Fruit fly (Drosophila melanogaster): ENCODE data around the gene ATPsynE.

The ATPsynE gene

dm6 chr3R:14326250-14327112 is at the start of gene ATPsynE, which contains the start of gene Afti:
ATPsynE (plus strand) TSS chr3R:14326947.
Afti (minus strand) TSS chr3R:14326689.
- TF ChIP-seq Hr39 (GFP tag; optimal IDR thresholded peaks at IDR 0.05) (peak; percentile 79), pdm3 (GFP tag; optimal IDR thresholded peaks at IDR 0.05) (no peak), CG6792 (GFP tag; optimal IDR thresholded peaks at IDR 0.05) (peak; percentile 57), Blimp-1 (GFP tag; optimal IDR thresholded peaks at IDR 0.05) (no peak), topi (GFP tag; optimal IDR thresholded peaks at IDR 0.05) (peak; percentile 54), dsx (GFP tag; optimal IDR thresholded peaks at IDR 0.05; ENCODE audit: poor library complexity, severe bottlenecking) (no peak), Hr4 (GFP tag; optimal IDR thresholded peaks at IDR 0.05) (no peak), CG31627 (GFP tag; optimal IDR thresholded peaks at IDR 0.05) (peak; percentile 85), CG10669 (GFP tag; optimal IDR thresholded peaks at IDR 0.05) (no peak), Eip93F (GFP tag; optimal IDR thresholded peaks at IDR 0.05) (no peak), CG34406 (GFP tag; optimal IDR thresholded peaks at IDR 0.05) (peak; percentile 30), CG11762 (GFP tag; optimal IDR thresholded peaks at IDR 0.05; ENCODE audit: insufficient read depth) (peak; percentile 44), dac (GFP tag; optimal IDR thresholded peaks at IDR 0.05) (no peak), CG3032 (tag; optimal IDR thresholded peaks at IDR 0.05) (peak; percentile 66), Met (GFP tag; optimal IDR thresholded peaks at IDR 0.05) (no peak), CG6276 (GFP tag; optimal IDR thresholded peaks at IDR 0.05) (no peak), CG8632 (GFP tag; optimal IDR thresholded peaks at IDR 0.05) (peak; percentile 54), Eip75B (GFP tag; optimal IDR thresholded peaks at IDR 0.05) (no peak), ss (GFP tag; optimal IDR thresholded peaks at IDR 0.05) (no peak), CG8319 (GFP tag; optimal IDR thresholded peaks at IDR 0.05) (no peak), CG15336 (GFP tag; IDR thresholded peaks at IDR 0.05) (peak; percentile 51), CG11294 (GFP tag; IDR thresholded peaks at IDR 0.05) (peak; percentile 29; the same call in 1 of the 2 replicates), CG11902 (GFP tag; optimal IDR thresholded peaks at IDR 0.05) (peak; percentile 62), vri (GFP tag; optimal IDR thresholded peaks at IDR 0.05) (no peak), Sox102F (GFP tag; optimal IDR thresholded peaks at IDR 0.05) (no peak), cyc (GFP tag; optimal IDR thresholded peaks at IDR 0.05) (peak; percentile 80), CG9139 (GFP tag; optimal IDR thresholded peaks at IDR 0.05) (no peak), CG1621 (tag; optimal IDR thresholded peaks at IDR 0.05) (peak; percentile 8), Gug (GFP tag; IDR thresholded peaks at IDR 0.05) (peak; percentile 18; the same call in 1 of the 2 replicates), lz (GFP tag; optimal IDR thresholded peaks at IDR 0.05) (peak; percentile 75), esn (GFP tag; optimal IDR thresholded peaks at IDR 0.05) (peak; percentile 69), CG7368 (GFP tag; optimal IDR thresholded peaks at IDR 0.05) (peak; percentile 34), CG16779 (tag; optimal IDR thresholded peaks at IDR 0.05) (no peak), CG6163 (GFP tag; IDR thresholded peaks at IDR 0.05) (peak; percentile 69; the same call in 1 of the 3 replicates), Hr38 (GFP tag; optimal IDR thresholded peaks at IDR 0.05) (no peak), OdsH (GFP tag; optimal IDR thresholded peaks at IDR 0.05) (no peak), Sox14 (GFP tag; optimal IDR thresholded peaks at IDR 0.05) (peak; percentile 67), salr (GFP tag; optimal IDR thresholded peaks at IDR 0.05) (peak in 1 of 2 experiments; percentile 36), CG6854 (GFP tag; optimal IDR thresholded peaks at IDR 0.05) (no peak), Sox15 (GFP tag; optimal IDR thresholded peaks at IDR 0.05) (peak; percentile 66), CG3919 (GFP tag; optimal IDR thresholded peaks at IDR 0.05) (no peak), CG4318 (GFP tag; optimal IDR thresholded peaks at IDR 0.05) (no peak), svp (GFP tag) (no peak), fd59A (GFP tag; optimal IDR thresholded peaks at IDR 0.05) (peak; percentile 24), spab (GFP tag; optimal IDR thresholded peaks at IDR 0.05) (no peak), fkh (GFP tag; optimal IDR thresholded peaks at IDR 0.05) (no peak), net (GFP tag; optimal IDR thresholded peaks at IDR 0.05) (peak; percentile 37), Ets21C (GFP tag; optimal IDR thresholded peaks at IDR 0.05) (no peak), eg (GFP tag; IDR thresholded peaks at IDR 0.05) (no peak; the same call in 2 of the 3 replicates), acj6 (GFP tag; optimal IDR thresholded peaks at IDR 0.05) (peak; percentile 71)
